Fruit fly (Drosophila melanogaster) whole organism, embryonic: ENCODE results near the gene aru.

Experiments
- Antp ChIP-seq: fragments of 200-800 bp; sonication (Bioruptor generic); optimal IDR thresholded peaks from 3 replicates; lab custom pipeline; 2016; ENCODE audit warnings: missing biosample characterization, missing genetic modification characterization
- BEAF-32 ChIP-seq: fragments of 200-800 bp; sonication (Bioruptor generic); optimal IDR thresholded peaks from 3 replicates; lab custom pipeline; 2017; ENCODE audit warnings: missing biosample characterization, missing genetic modification characterization, mild to moderate bottlenecking, moderate library complexity, missing genetic modification reagents
- CG12659 ChIP-seq: fragments of 200-800 bp; sonication (Bioruptor generic); optimal IDR thresholded peaks from 3 replicates; lab custom pipeline; 2017; ENCODE audit warnings: mild to moderate bottlenecking, missing biosample characterization, missing genetic modification reagents, missing genetic modification characterization
- CG13894 ChIP-seq: fragments of 200-800 bp; sonication (Bioruptor generic); optimal IDR thresholded peaks from 3 replicates; lab custom pipeline; 2018; ENCODE audit warnings: missing biosample characterization, mild to moderate bottlenecking, missing genetic modification characterization, moderate library complexity
- CG15011 ChIP-seq: fragments of 200-800 bp; sonication (Bioruptor generic); optimal IDR thresholded peaks from 3 replicates; lab custom pipeline; 2018; ENCODE audit warnings: missing biosample characterization, mild to moderate bottlenecking, missing genetic modification characterization
- CG16863 ChIP-seq: fragments of 200-800 bp; sonication (Bioruptor generic); optimal IDR thresholded peaks from 3 replicates; lab custom pipeline; 2016; ENCODE audit warnings: missing biosample characterization, missing genetic modification characterization
- CG17359 ChIP-seq: fragments of 200-800 bp; sonication (Bioruptor generic); optimal IDR thresholded peaks from 3 replicates; lab custom pipeline; 2018; ENCODE audit warnings: missing biosample characterization, mild to moderate bottlenecking, missing genetic modification characterization, moderate library complexity
- CG17568 ChIP-seq: fragments of 200-800 bp; sonication (Bioruptor generic); optimal IDR thresholded peaks from 2 replicates; lab custom pipeline; 2018; ENCODE audit warnings: missing biosample characterization, mild to moderate bottlenecking, missing genetic modification characterization, moderate library complexity
- CG18262 ChIP-seq: fragments of 200-800 bp; optimal IDR thresholded peaks from 3 replicates; lab custom pipeline; 2019; ENCODE audit warnings: missing biosample characterization, mild to moderate bottlenecking, missing genetic modification characterization, moderate library complexity
- CG18476 ChIP-seq: fragments of 200-800 bp; sonication (Bioruptor generic); optimal IDR thresholded peaks from 2 replicates; lab custom pipeline; 2016; ENCODE audit warnings: missing biosample characterization, mild to moderate bottlenecking, missing genetic modification characterization
- CG18619 ChIP-seq: fragments of 200-800 bp; sonication (Bioruptor generic); optimal IDR thresholded peaks from 3 replicates; lab custom pipeline; 2017; ENCODE audit warnings: missing biosample characterization, mild to moderate bottlenecking, missing genetic modification characterization
- CG2875 ChIP-seq: fragments of 200-800 bp; sonication (Bioruptor generic); optimal IDR thresholded peaks from 2 replicates; lab custom pipeline; 2017; ENCODE audit warnings: missing biosample characterization, mild to moderate bottlenecking, missing genetic modification characterization, missing genetic modification reagents
- CG30020 ChIP-seq: fragments of 200-800 bp; optimal IDR thresholded peaks from 2 replicates; lab custom pipeline; 2019; ENCODE audit warnings: missing biosample characterization, mild to moderate bottlenecking, missing genetic modification characterization, moderate library complexity
- CG4328 ChIP-seq: fragments of 200-800 bp; sonication (Bioruptor generic); optimal IDR thresholded peaks from 3 replicates; lab custom pipeline; 2017; ENCODE audit warnings: missing biosample characterization, missing genetic modification reagents, missing genetic modification characterization
- CG4360 ChIP-seq: fragments of 200-800 bp; sonication (Bioruptor generic); IDR thresholded peaks from 2 replicates; pipeline ENCODE4 v1.3.6; 2022; ENCODE audit warnings: missing biosample characterization, missing genetic modification characterization
- CG7372 ChIP-seq: fragments of 200-800 bp; sonication (Bioruptor generic); IDR thresholded peaks from 2 replicates; pipeline ENCODE4 v1.3.6; 2022; ENCODE audit warnings: missing biosample characterization, missing genetic modification characterization
- CrebB ChIP-seq: fragments of 200-800 bp; sonication (Bioruptor generic); optimal IDR thresholded peaks from 3 replicates; lab custom pipeline; 2018; ENCODE audit warnings: missing biosample characterization, mild to moderate bottlenecking, missing genetic modification characterization
- Dbx ChIP-seq: fragments of 200-800 bp; sonication (Bioruptor generic); IDR thresholded peaks from 3 replicates; pipeline ENCODE4 v1.3.6; 2022; ENCODE audit warnings: missing biosample characterization, missing genetic modification characterization
- Dp ChIP-seq: fragments of 200-800 bp; sonication (Bioruptor generic); optimal IDR thresholded peaks from 2 replicates; lab custom pipeline; 2018; ENCODE audit warnings: missing biosample characterization, mild to moderate bottlenecking, missing genetic modification characterization, moderate library complexity
- Fer3 ChIP-seq: fragments of 200-800 bp; sonication (Bioruptor generic); optimal IDR thresholded peaks from 2 replicates; lab custom pipeline; 2018; ENCODE audit warnings: missing biosample characterization, mild to moderate bottlenecking, missing genetic modification characterization, moderate library complexity
- HLH4C ChIP-seq: fragments of 200-800 bp; sonication (Bioruptor generic); IDR thresholded peaks from 3 replicates; pipeline ENCODE4 v1.3.6; 2022; ENCODE audit warnings: missing biosample characterization, missing genetic modification characterization; ENCODE audit not compliant: partially characterized antibody
- Hmr ChIP-seq: fragments of 200-800 bp; sonication (Bioruptor generic); optimal IDR thresholded peaks from 3 replicates; lab custom pipeline; 2017; ENCODE audit warnings: mild to moderate bottlenecking, missing biosample characterization, missing genetic modification reagents, missing genetic modification characterization
- Hr3 ChIP-seq: fragments of 200-800 bp; sonication (Bioruptor generic); optimal IDR thresholded peaks from 3 replicates; lab custom pipeline; 2016; ENCODE audit warnings: missing biosample characterization, missing genetic modification characterization
- Hr51 ChIP-seq, 2 experiments: fragments of 200-800 bp; sonication (Bioruptor generic); optimal IDR thresholded peaks; 2 replicates in 1 of 2; 3 replicates in 1 of 2; lab custom pipeline; 2016 to 2018; ENCODE audit warnings: missing biosample characterization in 2 of 2, missing genetic modification characterization in 2 of 2, mild to moderate bottlenecking in 1 of 2, moderate library complexity in 1 of 2
- Kr ChIP-seq: fragments of 200-800 bp; sonication (Bioruptor generic); optimal IDR thresholded peaks from 2 replicates; lab custom pipeline; 2017; ENCODE audit warnings: missing biosample characterization, mild to moderate bottlenecking, missing genetic modification characterization
- MESR4 ChIP-seq: fragments of 200-800 bp; sonication (Bioruptor generic); optimal IDR thresholded peaks from 2 replicates; lab custom pipeline; 2018; ENCODE audit warnings: missing biosample characterization, mild to moderate bottlenecking, missing genetic modification characterization, moderate library complexity
- Poxn ChIP-seq: fragments of 200-800 bp; sonication (Bioruptor generic); IDR thresholded peaks from 2 replicates; pipeline ENCODE4 v1.3.6; 2022; ENCODE audit warnings: missing biosample characterization, missing genetic modification characterization
- Sin3A ChIP-seq: fragments of >200 bp; optimal IDR thresholded peaks from 2 replicates; lab custom pipeline; 2018
- Usf ChIP-seq: fragments of 200-800 bp; sonication (Bioruptor generic); optimal IDR thresholded peaks from 2 replicates; lab custom pipeline; 2017; ENCODE audit warnings: missing genotype, missing biosample characterization, missing genetic modification characterization
- YL-1 ChIP-seq: fragments of 200-800 bp; sonication (Bioruptor generic); optimal IDR thresholded peaks from 3 replicates; lab custom pipeline; 2017; ENCODE audit warnings: missing biosample characterization, mild to moderate bottlenecking, missing genetic modification characterization
- al ChIP-seq: fragments of 200-800 bp; sonication (Bioruptor generic); IDR thresholded peaks from 2 replicates; pipeline ENCODE4 v1.3.6; 2022; ENCODE audit warnings: missing biosample characterization, missing genetic modification characterization
- dimm ChIP-seq: fragments of 200-800 bp; sonication (Bioruptor generic); IDR thresholded peaks from 2 replicates; pipeline ENCODE4 v1.3.6; 2022; ENCODE audit warnings: missing biosample characterization, missing genetic modification characterization
- dpn ChIP-seq, 2 experiments: fragments of 200-800 bp; sonication (Bioruptor generic); optimal IDR thresholded peaks; 3 replicates each; lab custom pipeline; 2016; ENCODE audit warnings: missing biosample characterization in 2 of 2, missing genetic modification characterization in 2 of 2
- dysf ChIP-seq: fragments of 200-800 bp; sonication (Bioruptor generic); IDR thresholded peaks from 3 replicates; pipeline ENCODE4 v1.3.6; 2022; ENCODE audit warnings: missing biosample characterization, missing genetic modification characterization
- ems ChIP-seq: fragments of 200-800 bp; sonication (Bioruptor generic); optimal IDR thresholded peaks from 3 replicates; lab custom pipeline; 2016; ENCODE audit warnings: missing biosample characterization, missing genetic modification characterization
- ewg ChIP-seq: fragments of 200-800 bp; sonication (Bioruptor generic); optimal IDR thresholded peaks from 3 replicates; lab custom pipeline; 2017; ENCODE audit warnings: mild to moderate bottlenecking, missing biosample characterization, missing genetic modification reagents, missing genetic modification characterization
- eyg ChIP-seq: fragments of 200-800 bp; sonication (Bioruptor generic); optimal IDR thresholded peaks from 3 replicates; lab custom pipeline; 2016; ENCODE audit warnings: missing biosample characterization, missing genetic modification characterization
- gsb ChIP-seq: fragments of 200-800 bp; sonication (Bioruptor generic); IDR thresholded peaks from 2 replicates; pipeline ENCODE4 v1.3.6; 2022; ENCODE audit warnings: missing biosample characterization, missing genetic modification characterization
- gt ChIP-seq: fragments of 200-800 bp; sonication (Bioruptor generic); IDR thresholded peaks from 2 replicates; pipeline ENCODE4 v1.3.6; 2022; ENCODE audit warnings: missing biosample characterization, missing genetic modification characterization
- lmd ChIP-seq: fragments of 200-800 bp; sonication (Bioruptor generic); IDR thresholded peaks from 2 replicates; pipeline ENCODE4 v1.3.6; 2022; ENCODE audit warnings: missing biosample characterization, missing genetic modification characterization
- nerfin-1 ChIP-seq: fragments of 200-800 bp; sonication (Bioruptor generic); optimal IDR thresholded peaks from 3 replicates; lab custom pipeline; 2019; ENCODE audit warnings: missing biosample characterization, mild to moderate bottlenecking, missing genetic modification characterization, moderate library complexity
- nmo ChIP-seq: fragments of 200-800 bp; sonication (Bioruptor generic); optimal IDR thresholded peaks from 2 replicates; lab custom pipeline; 2018; ENCODE audit warnings: missing biosample characterization, mild to moderate bottlenecking, missing genetic modification characterization, moderate library complexity
- p53 ChIP-seq: fragments of 200-800 bp; sonication (Bioruptor generic); optimal IDR thresholded peaks from 2 replicates; lab custom pipeline; 2016; ENCODE audit warnings: missing biosample characterization, missing genetic modification characterization
- pb ChIP-seq: fragments of 200-800 bp; sonication (Bioruptor generic); optimal IDR thresholded peaks from 3 replicates; lab custom pipeline; 2016; ENCODE audit warnings: missing biosample characterization, missing genetic modification characterization
- psq ChIP-seq: fragments of 200-800 bp; sonication (Bioruptor generic); optimal IDR thresholded peaks from 2 replicates; lab custom pipeline; 2017; ENCODE audit warnings: missing biosample characterization, missing genetic modification characterization
- sens ChIP-seq: fragments of 200-800 bp; sonication (Bioruptor generic); peaks from one replicate; lab custom pipeline; 2016; ENCODE audit warnings: missing biosample characterization, missing genetic modification characterization
- sna ChIP-seq: fragments of 200-800 bp; sonication (Bioruptor generic); IDR thresholded peaks from 2 replicates; pipeline ENCODE4 v1.3.6; 2022; ENCODE audit warnings: missing biosample characterization, missing genetic modification characterization; ENCODE audit not compliant: partially characterized antibody
- tna ChIP-seq: fragments of 200-800 bp; sonication (Bioruptor generic); IDR thresholded peaks from 2 replicates; pipeline ENCODE4 v1.3.6; 2022; ENCODE audit warnings: missing biosample characterization, missing genetic modification characterization; ENCODE audit not compliant: partially characterized antibody
- twi ChIP-seq: fragments of 200-800 bp; optimal IDR thresholded peaks from 2 replicates; lab custom pipeline; 2019; ENCODE audit warnings: missing biosample characterization, mild to moderate bottlenecking, missing genetic modification characterization, moderate library complexity
- tx ChIP-seq: fragments of 200-800 bp; sonication (Bioruptor generic); optimal IDR thresholded peaks from 2 replicates; lab custom pipeline; 2016; ENCODE audit warnings: missing biosample characterization, missing genetic modification characterization
- vvl ChIP-seq: fragments of 200-800 bp; sonication (Bioruptor generic); IDR thresholded peaks from 2 replicates; pipeline ENCODE4 v1.3.6; 2022; ENCODE audit warnings: missing biosample characterization, missing genetic modification characterization

The aru gene

dm6 chr2L:886743-887142 is 18.6 kb upstream of the aru start (continued):
- no peak for TF ChIP-seq CG4328 (GFP tag; lab: Kevin White, UChicago)
- TF ChIP-seq Dbx (GFP tag; lab: Robert Waterston, UW) = no peak
- no peak for TF ChIP-seq Poxn (GFP tag; lab: Robert Waterston, UW)
- no peak for TF ChIP-seq ems (GFP tag; lab: Kevin White, UChicago)
- TF ChIP-seq BEAF-32 = no peak
- peak; percentile 47 for TF ChIP-seq CG17359
- no peak for TF ChIP-seq CG18262 (tag; lab: Kevin White, UChicago)
- no peak for TF ChIP-seq CG30020 (tag; lab: Kevin White, UChicago)
- TF ChIP-seq CG7372 (GFP tag; lab: Robert Waterston, UW) = no peak
- TF ChIP-seq CG17568 = no peak
- no peak for TF ChIP-seq Kr
- no peak for TF ChIP-seq CG2875
- no peak for TF ChIP-seq Dp (GFP tag; lab: Kevin White, UChicago)
- TF ChIP-seq CG15011 (GFP tag; lab: Kevin White, UChicago) = no peak
- no peak for TF ChIP-seq gt (GFP tag; lab: Robert Waterston, UW)
- TF ChIP-seq tna (GFP tag; lab: Robert Waterston, UW) = no peak
- TF ChIP-seq Antp (GFP tag; lab: Kevin White, UChicago) = peak; percentile 4
- TF ChIP-seq nerfin-1 (tag; lab: Kevin White, UChicago) = no peak
- TF ChIP-seq psq (GFP tag; lab: Kevin White, UChicago) = no peak
- TF ChIP-seq CG18476 (GFP tag; lab: Kevin White, UChicago) = no peak
- TF ChIP-seq CG12659 (GFP tag; lab: Kevin White, UChicago) = no peak
- no peak for TF ChIP-seq Usf (GFP tag; lab: Kevin White, UChicago)
- no peak for TF ChIP-seq CG16863 (GFP tag; lab: Kevin White, UChicago)
- no peak for TF ChIP-seq Hr3 (GFP tag; lab: Kevin White, UChicago)
- peak; percentile 23; the same call in 1 of the 2 replicates for TF ChIP-seq lmd (GFP tag; lab: Robert Waterston, UW)
- no peak for TF ChIP-seq tx
- peak in 1 of 2 experiments; percentile 1 for TF ChIP-seq Hr51 (GFP tag; optimal IDR thresholded peaks at IDR 0.05; lab: Kevin White, UChicago)
- peak; percentile 34 for TF ChIP-seq Fer3 (tag; lab: Kevin White, UChicago)
- TF ChIP-seq nmo (GFP tag; lab: Kevin White, UChicago) = peak; percentile 13
- TF ChIP-seq gsb (GFP tag; lab: Robert Waterston, UW) = no peak
- no peak for TF ChIP-seq CG4360
- TF ChIP-seq CG18619 (GFP tag; lab: Kevin White, UChicago) = no peak
- no peak for TF ChIP-seq al (GFP tag; lab: Robert Waterston, UW)
- TF ChIP-seq dpn (GFP tag; optimal IDR thresholded peaks at IDR 0.05; lab: Kevin White, UChicago) = peak in 1 of 2 experiments; percentile 8
- TF ChIP-seq twi (tag; lab: Kevin White, UChicago) = no peak
- TF ChIP-seq ewg (GFP tag; lab: Kevin White, UChicago) = no peak
- TF ChIP-seq sna (GFP tag; lab: Robert Waterston, UW) = no peak
- TF ChIP-seq sens = peak; percentile 55
- TF ChIP-seq MESR4 (GFP tag; lab: Kevin White, UChicago) = no peak
- no peak for TF ChIP-seq dimm (GFP tag; lab: Robert Waterston, UW)
- no peak for TF ChIP-seq p53 (GFP tag; lab: Kevin White, UChicago)
- TF ChIP-seq HLH4C (GFP tag; lab: Robert Waterston, UW) = no peak
- TF ChIP-seq pb (GFP tag; lab: Kevin White, UChicago) = no peak
- TF ChIP-seq YL-1 (GFP tag; lab: Kevin White, UChicago) = no peak
- TF ChIP-seq eyg (GFP tag; lab: Kevin White, UChicago) = no peak
- no peak for TF ChIP-seq Sin3A (lab: Kevin White, UChicago)
- no peak for TF ChIP-seq CrebB (tag; lab: Kevin White, UChicago)
- 0 out of 3 replicates have a peak, but pooled peaks have one; percentile 11 for TF ChIP-seq dysf
- no peak for TF ChIP-seq CG13894 (tag; lab: Kevin White, UChicago)
- TF ChIP-seq Hmr (GFP tag; lab: Kevin White, UChicago) = peak; percentile 55
- TF ChIP-seq vvl (GFP tag; lab: Robert Waterston, UW) = 0 out of 2 replicates have a peak, but pooled peaks have one; percentile 20
